Fruit fly (Drosophila melanogaster): ENCODE results near the gene CG43092.

CG43092 gene

dm6 chr3R:22726031-22726770 lies 43.3 kb downstream of the CG43092 start, which contains the start of gene RNF220 (continued):
- no peak for TF ChIP-seq CG8290 (GFP tag; optimal IDR thresholded peaks at IDR 0.05)
- TF ChIP-seq CG8290 (tag; optimal IDR thresholded peaks at IDR 0.05): peak in 1 of 2 experiments; percentile 1
- TF ChIP-seq CG12155 (GFP tag; optimal IDR thresholded peaks at IDR 0.05): no peak
- peak; percentile 2 for TF ChIP-seq Lhr (GFP tag; optimal IDR thresholded peaks at IDR 0.05)
- TF ChIP-seq CG12659 (GFP tag; optimal IDR thresholded peaks at IDR 0.05): peak; percentile 33
- no peak for TF ChIP-seq CG15011 (GFP tag; optimal IDR thresholded peaks at IDR 0.05)
- TF ChIP-seq hbn (GFP tag; IDR thresholded peaks at IDR 0.05; ENCODE audit: partially characterized antibody): peak; percentile 60
- TF ChIP-seq CG15269 (tag; optimal IDR thresholded peaks at IDR 0.05): peak; percentile 4
- no peak for TF ChIP-seq sd (tag; optimal IDR thresholded peaks at IDR 0.05)
- 0 out of 2 replicates have a peak, but pooled peaks have one; percentile 23 for TF ChIP-seq CG9215 (GFP tag; IDR thresholded peaks at IDR 0.05)
- peak; percentile 32 for TF ChIP-seq CG13775 (GFP tag; optimal IDR thresholded peaks at IDR 0.05)
- 0 out of 2 replicates have a peak, but pooled peaks have one; percentile 8 for TF ChIP-seq CG14667 (GFP tag; IDR thresholded peaks at IDR 0.05)
- TF ChIP-seq Opbp (GFP tag; IDR thresholded peaks at IDR 0.05; ENCODE audit: partially characterized antibody): peak; percentile 76
- peak; percentile 28 for TF ChIP-seq bcd (GFP tag; optimal IDR thresholded peaks at IDR 0.05)
- TF ChIP-seq CG34224 (GFP tag; IDR thresholded peaks at IDR 0.05; ENCODE audit: partially characterized antibody): peak; percentile 54; the same call in 1 of the 3 replicates
- TF ChIP-seq croc (GFP tag; conservative IDR thresholded peaks at IDR 0.05): no peak
- peak; percentile 68 for TF ChIP-seq Myb (GFP tag; optimal IDR thresholded peaks at IDR 0.05)

- TF ChIP-seq ken (GFP tag; IDR thresholded peaks at IDR 0.05) (peak; percentile 56; the same call in 1 of the 3 replicates), vfl (GFP tag; optimal IDR thresholded peaks at IDR 0.05) (peak; percentile 23), ewg (GFP tag; optimal IDR thresholded peaks at IDR 0.05) (peak; percentile 19), ash1 (GFP tag; optimal IDR thresholded peaks at IDR 0.05) (no peak), CG16813 (GFP tag; IDR thresholded peaks at IDR 0.05; ENCODE audit: partially characterized antibody) (peak; percentile 81), CG11085 (GFP tag; IDR thresholded peaks at IDR 0.05) (peak; percentile 62), tin (GFP tag; optimal IDR thresholded peaks at IDR 0.05) (peak; percentile 55), Stat92E (GFP tag; optimal IDR thresholded peaks at IDR 0.05) (no peak), nmo (GFP tag; optimal IDR thresholded peaks at IDR 0.05) (peak; percentile 82), Doc2 (GFP tag; IDR thresholded peaks at IDR 0.05) (no peak), kah (GFP tag; optimal IDR thresholded peaks at IDR 0.05) (peak; percentile 13), Myb (GFP tag; optimal IDR thresholded peaks at IDR 0.05) (peak; percentile 41), CTCF (GFP tag; optimal IDR thresholded peaks at IDR 0.05) (no peak), Sry-δ (GFP tag; optimal IDR thresholded peaks at IDR 0.05) (peak; percentile 91), psq (GFP tag; optimal IDR thresholded peaks at IDR 0.05) (peak; percentile 0), bowl (GFP tag; IDR thresholded peaks at IDR 0.05) (0 out of 2 replicates have a peak, but pooled peaks have one; percentile 23), CG9932 (GFP tag; IDR thresholded peaks at IDR 0.05) (peak; percentile 84), dpn (GFP tag; optimal IDR thresholded peaks at IDR 0.05) (peak; percentile 51 to 69), z (GFP tag; IDR thresholded peaks at IDR 0.05) (no peak), CG10147 (GFP tag; optimal IDR thresholded peaks at IDR 0.05) (peak; percentile 83), chinmo (GFP tag; IDR thresholded peaks at IDR 0.05; ENCODE audit: partially characterized antibody) (peak; percentile 89; the same call in 3 of the 4 replicates), B-H2 (GFP tag; optimal IDR thresholded peaks at IDR 0.05) (peak; percentile 53), CG6254 (GFP tag; optimal IDR thresholded peaks at IDR 0.05) (no peak), Sin3A (optimal IDR thresholded peaks at IDR 0.05) (peak; percentile 2), zf30C (GFP tag; optimal IDR thresholded peaks at IDR 0.05) (peak; percentile 96), trh (GFP tag; optimal IDR thresholded peaks at IDR 0.05) (no peak), gt (GFP tag; IDR thresholded peaks at IDR 0.05) (no peak), gcm2 (GFP tag; optimal IDR thresholded peaks at IDR 0.05) (peak; percentile 3), PHDP (tag; optimal IDR thresholded peaks at IDR 0.05) (peak; percentile 90), CG11504 (tag; optimal IDR thresholded peaks at IDR 0.05) (peak; percentile 85), sd (tag; optimal IDR thresholded peaks at IDR 0.05) (peak; percentile 51), CG16863 (GFP tag; optimal IDR thresholded peaks at IDR 0.05) (peak; percentile 22)
These were observed 45.1 kb downstream of the CG43092 start, which contains the start of gene Irp-1A for dm6 chr3R:22724149-22724973. TSS of gene Irp-1A (minus strand) at chr3R:22724587.

Data from whole organism, embryonic.